Fruit fly (Drosophila melanogaster): ENCODE data around the gene Cpr67B.

The Cpr67B gene

dm6 chr3L:9372278-9372975 is 32.2 kb upstream of the Cpr67B start, which contains the start of the genes Hsp67Bc, CG4456 and Hsp22 (continued):
- TF ChIP-seq ems (GFP tag; optimal IDR thresholded peaks at IDR 0.05) (no peak), emc (GFP tag; optimal IDR thresholded peaks at IDR 0.05) (no peak), wek (GFP tag; optimal IDR thresholded peaks at IDR 0.05) (peak; percentile 28), shn (GFP tag; optimal IDR thresholded peaks at IDR 0.05) (no peak), CG5180 (GFP tag; optimal IDR thresholded peaks at IDR 0.05) (peak; percentile 10), CG4617 (GFP tag; optimal IDR thresholded peaks at IDR 0.05; ENCODE audit: borderline replicate concordance) (no peak), ranshi (GFP tag; IDR thresholded peaks at IDR 0.05) (no peak), Deaf1 (tag; optimal IDR thresholded peaks at IDR 0.05) (peak; percentile 20), dan (GFP tag; IDR thresholded peaks at IDR 0.05) (no peak), slbo (GFP tag; IDR thresholded peaks at IDR 0.05) (no peak), aop (GFP tag; IDR thresholded peaks at IDR 0.05) (no peak), CG7556 (GFP tag; optimal IDR thresholded peaks at IDR 0.05) (no peak), cato (GFP tag; optimal IDR thresholded peaks at IDR 0.05; ENCODE audit: borderline replicate concordance) (no peak), CG13123 (GFP tag; optimal IDR thresholded peaks at IDR 0.05) (no peak), Blimp-1 (GFP tag; optimal IDR thresholded peaks at IDR 0.05) (no peak), scrt (GFP tag; optimal IDR thresholded peaks at IDR 0.05) (peak; percentile 27), ERR (GFP tag; optimal IDR thresholded peaks at IDR 0.05) (no peak), gro (GFP tag; optimal IDR thresholded peaks at IDR 0.05) (no peak), Atf-2 (GFP tag; optimal IDR thresholded peaks at IDR 0.05) (no peak), dysf (GFP tag; IDR thresholded peaks at IDR 0.05) (no peak), sug (tag; optimal IDR thresholded peaks at IDR 0.05) (peak; percentile 27), CG10565 (GFP tag; optimal IDR thresholded peaks at IDR 0.05) (no peak), jumu (GFP tag; optimal IDR thresholded peaks at IDR 0.05) (no peak), CG1647 (GFP tag; optimal IDR thresholded peaks at IDR 0.05) (no peak), Bteb2 (GFP tag; optimal IDR thresholded peaks at IDR 0.05) (no peak), Lhr (GFP tag; optimal IDR thresholded peaks at IDR 0.05) (no peak), CG12744 (GFP tag; optimal IDR thresholded peaks at IDR 0.05) (no peak), CG12155 (GFP tag; optimal IDR thresholded peaks at IDR 0.05) (peak; percentile 32), CG15696 (tag; optimal IDR thresholded peaks at IDR 0.05) (no peak), CG3726 (GFP tag; IDR thresholded peaks at IDR 0.05) (no peak), Hand (GFP tag; optimal IDR thresholded peaks at IDR 0.05) (no peak), nerfin-2 (GFP tag; IDR thresholded peaks at IDR 0.05; ENCODE audit: partially characterized antibody) (no peak), CG15601 (tag; optimal IDR thresholded peaks at IDR 0.05) (peak; percentile 30), Dek (tag; optimal IDR thresholded peaks at IDR 0.05) (no peak), CrebB (tag; optimal IDR thresholded peaks at IDR 0.05) (no peak), CG17328 (GFP tag; IDR thresholded peaks at IDR 0.05) (no peak), CG31365 (tag; optimal IDR thresholded peaks at IDR 0.05) (peak; percentile 15), CG1024 (GFP tag; IDR thresholded peaks at IDR 0.05) (no peak), ab (GFP tag; optimal IDR thresholded peaks at IDR 0.05) (no peak), Elba2 (GFP tag; optimal IDR thresholded peaks at IDR 0.05) (no peak), vvl (GFP tag; IDR thresholded peaks at IDR 0.05) (0 out of 2 replicates have a peak, but pooled peaks have one; percentile 12)
